Worm (Caenorhabditis elegans) whole organism, midembryonic: ENCODE data around the gene ZC404.16.

Experiments
- flt-1 ChIP-seq: fragments of 200-800 bp; sonication (Bioruptor generic); IDR thresholded peaks from 2 replicates; pipeline ENCODE4 v1.3.6; 2022; ENCODE audit warnings: missing genetic modification characterization, missing compliant biosample characterization
- ztf-23 ChIP-seq: fragments of 200-800 bp; sonication (Bioruptor generic); IDR thresholded peaks from 2 replicates; pipeline ENCODE4 v1.3.6; 2022; ENCODE audit warnings: missing genetic modification reagents, missing genetic modification characterization, missing compliant biosample characterization

- TF ChIP-seq flt-1 (peak; percentile 62), ztf-23 (peak; percentile 51; the same call in 1 of the 2 replicates)
These were observed 11.3 kb upstream of the ZC404.16 start, which contains the start of the genes spn-4 and spe-39 for ce11 chrV:6784853-6785492.
